Fruit fly (Drosophila melanogaster) whole organism, embryonic: ENCODE data around the gene CBP.

Source experiments
- B-H2 ChIP-seq: fragments of 200-800 bp; sonication (Bioruptor generic); optimal IDR thresholded peaks from 2 replicates; lab custom pipeline; 2018; ENCODE audit warnings: missing biosample characterization, mild to moderate bottlenecking, missing genetic modification characterization
- CG10979 ChIP-seq: fragments of 200-800 bp; sonication (Bioruptor generic); optimal IDR thresholded peaks from 2 replicates; lab custom pipeline; 2018; ENCODE audit warnings: missing biosample characterization, mild to moderate bottlenecking, missing genetic modification characterization, moderate library complexity
- CG11085 ChIP-seq: fragments of 200-800 bp; sonication (Bioruptor generic); IDR thresholded peaks from 2 replicates; pipeline ENCODE4 v1.3.6; 2022; ENCODE audit warnings: missing biosample characterization, missing genetic modification characterization
- CG12104 ChIP-seq: fragments of 200-800 bp; sonication (Bioruptor generic); optimal IDR thresholded peaks from 3 replicates; lab custom pipeline; 2016; ENCODE audit warnings: missing biosample characterization, missing genetic modification characterization
- CG12744 ChIP-seq: fragments of 200-800 bp; sonication (Bioruptor generic); optimal IDR thresholded peaks from 2 replicates; lab custom pipeline; 2016; ENCODE audit warnings: missing biosample characterization, missing genetic modification characterization
- CG13424 ChIP-seq: fragments of 200-800 bp; sonication (Bioruptor generic); optimal IDR thresholded peaks from 2 replicates; lab custom pipeline; 2019; ENCODE audit warnings: missing biosample characterization, mild to moderate bottlenecking, missing genetic modification characterization, moderate library complexity
- CG13894 ChIP-seq: fragments of 200-800 bp; sonication (Bioruptor generic); optimal IDR thresholded peaks from 3 replicates; lab custom pipeline; 2018; ENCODE audit warnings: missing biosample characterization, mild to moderate bottlenecking, missing genetic modification characterization, moderate library complexity
- CG14710 ChIP-seq: fragments of 200-800 bp; sonication (Bioruptor generic); optimal IDR thresholded peaks from 3 replicates; lab custom pipeline; 2019; ENCODE audit warnings: missing biosample characterization, mild to moderate bottlenecking, missing genetic modification characterization, moderate library complexity
- CG1602 ChIP-seq: fragments of 200-800 bp; sonication (Bioruptor generic); optimal IDR thresholded peaks from 3 replicates; lab custom pipeline; 2016; ENCODE audit warnings: missing biosample characterization, missing genetic modification characterization
- CG16815 ChIP-seq: fragments of 200-800 bp; sonication (Bioruptor generic); optimal IDR thresholded peaks from 3 replicates; lab custom pipeline; 2017; ENCODE audit warnings: missing biosample characterization, mild to moderate bottlenecking, missing genetic modification characterization
- CG18262 ChIP-seq: fragments of 200-800 bp; optimal IDR thresholded peaks from 3 replicates; lab custom pipeline; 2019; ENCODE audit warnings: missing biosample characterization, mild to moderate bottlenecking, missing genetic modification characterization, moderate library complexity
- CG2116 ChIP-seq: fragments of 200-800 bp; sonication (Bioruptor generic); optimal IDR thresholded peaks from 3 replicates; lab custom pipeline; 2018; ENCODE audit warnings: missing biosample characterization, mild to moderate bottlenecking, missing genetic modification characterization
- CG2129 ChIP-seq: fragments of 200-800 bp; sonication (Bioruptor generic); IDR thresholded peaks from 2 replicates; pipeline ENCODE4 v1.3.6; 2022; ENCODE audit warnings: missing biosample characterization, missing genetic modification characterization; ENCODE audit not compliant: partially characterized antibody
- CG3163 ChIP-seq: fragments of 200-800 bp; sonication (Bioruptor generic); optimal IDR thresholded peaks from 3 replicates; lab custom pipeline; 2016; ENCODE audit warnings: missing biosample characterization, missing genetic modification characterization
- CG4730 ChIP-seq: fragments of 200-800 bp; sonication (Bioruptor generic); IDR thresholded peaks from 2 replicates; pipeline ENCODE4 v1.3.6; 2022; ENCODE audit warnings: missing biosample characterization, missing genetic modification characterization
- CG6791 ChIP-seq: fragments of 200-800 bp; sonication (Bioruptor generic); IDR thresholded peaks from 3 replicates; pipeline ENCODE4 v1.3.6; 2022; ENCODE audit warnings: missing biosample characterization, missing genetic modification characterization; ENCODE audit not compliant: partially characterized antibody
- CG7271 ChIP-seq: fragments of 200-800 bp; sonication (Bioruptor generic); optimal IDR thresholded peaks from 2 replicates; lab custom pipeline; 2018; ENCODE audit warnings: missing biosample characterization, mild to moderate bottlenecking, missing genetic modification characterization, moderate library complexity
- CG9215 ChIP-seq: fragments of 200-800 bp; sonication (Bioruptor generic); IDR thresholded peaks from 2 replicates; pipeline ENCODE4 v1.3.6; 2022; ENCODE audit warnings: missing biosample characterization, missing genetic modification characterization
- Dek ChIP-seq: fragments of 200-800 bp; sonication (Bioruptor generic); optimal IDR thresholded peaks from 3 replicates; lab custom pipeline; 2019; ENCODE audit warnings: missing biosample characterization, mild to moderate bottlenecking, missing genetic modification characterization, moderate library complexity
- HLH4C ChIP-seq: fragments of 200-800 bp; sonication (Bioruptor generic); IDR thresholded peaks from 3 replicates; pipeline ENCODE4 v1.3.6; 2022; ENCODE audit warnings: missing biosample characterization, missing genetic modification characterization; ENCODE audit not compliant: partially characterized antibody
- Hand ChIP-seq: fragments of 200-800 bp; sonication (Bioruptor generic); optimal IDR thresholded peaks from 2 replicates; lab custom pipeline; 2017; ENCODE audit warnings: mild to moderate bottlenecking, missing biosample characterization, missing genetic modification reagents, missing genetic modification characterization
- Mad ChIP-seq: fragments of 200-800 bp; sonication (Bioruptor generic); optimal IDR thresholded peaks from 2 replicates; lab custom pipeline; 2016; ENCODE audit warnings: missing biosample characterization, missing genetic modification characterization
- Med ChIP-seq: fragments of 200-800 bp; sonication (Bioruptor generic); peaks from one replicate; lab custom pipeline; 2016; ENCODE audit warnings: missing biosample characterization, missing genetic modification characterization, mild to moderate bottlenecking, inconsistent platforms, moderate library complexity
- Mrtf ChIP-seq: fragments of 200-800 bp; sonication (Bioruptor generic); IDR thresholded peaks from 3 replicates; pipeline ENCODE4 v1.3.6; 2022; ENCODE audit warnings: missing biosample characterization, missing genetic modification characterization
- Myb ChIP-seq: fragments of 200-800 bp; sonication (Bioruptor generic); optimal IDR thresholded peaks from 2 replicates; lab custom pipeline; 2016; ENCODE audit warnings: missing biosample characterization, missing genetic modification characterization
- NC2β ChIP-seq: fragments of 200-800 bp; sonication (Bioruptor generic); optimal IDR thresholded peaks from 2 replicates; lab custom pipeline; 2016; ENCODE audit warnings: missing biosample characterization, missing genetic modification characterization
- PHDP ChIP-seq: fragments of 200-800 bp; sonication (Bioruptor generic); optimal IDR thresholded peaks from 3 replicates; lab custom pipeline; 2018; ENCODE audit warnings: missing biosample characterization, mild to moderate bottlenecking, missing genetic modification characterization, moderate library complexity
- Rx ChIP-seq: fragments of 200-800 bp; sonication (Bioruptor generic); IDR thresholded peaks from 2 replicates; pipeline ENCODE4 v1.3.6; 2022; ENCODE audit warnings: missing biosample characterization, missing genetic modification characterization
- aop ChIP-seq: fragments of 200-800 bp; sonication (Bioruptor generic); IDR thresholded peaks from 2 replicates; pipeline ENCODE4 v1.3.6; 2022; ENCODE audit warnings: missing biosample characterization, missing genetic modification characterization
- ase ChIP-seq: fragments of 200-800 bp; sonication (Bioruptor generic); IDR thresholded peaks from 3 replicates; pipeline ENCODE4 v1.3.6; 2022; ENCODE audit warnings: missing biosample characterization, missing genetic modification characterization
- caup ChIP-seq: fragments of 200-800 bp; sonication (Bioruptor generic); optimal IDR thresholded peaks from 3 replicates; lab custom pipeline; 2017; ENCODE audit warnings: missing biosample characterization, mild to moderate bottlenecking, missing genetic modification characterization, moderate library complexity; ENCODE audit not compliant: severe bottlenecking
- cg ChIP-seq: fragments of 200-800 bp; sonication (Bioruptor generic); optimal IDR thresholded peaks from 3 replicates; lab custom pipeline; 2019; ENCODE audit warnings: missing biosample characterization, mild to moderate bottlenecking, missing genetic modification characterization, moderate library complexity
- danr ChIP-seq: fragments of 200-800 bp; sonication (Bioruptor generic); IDR thresholded peaks from 2 replicates; pipeline ENCODE4 v1.3.6; 2022; ENCODE audit warnings: missing biosample characterization, missing genetic modification characterization
- dmrt99B ChIP-seq: fragments of 200-800 bp; sonication (Bioruptor generic); optimal IDR thresholded peaks from 2 replicates; lab custom pipeline; 2018; ENCODE audit warnings: missing biosample characterization, mild to moderate bottlenecking, missing genetic modification characterization, moderate library complexity
- gce ChIP-seq: fragments of 200-800 bp; sonication (Bioruptor generic); IDR thresholded peaks from 3 replicates; pipeline ENCODE4 v1.3.6; 2022; ENCODE audit warnings: missing biosample characterization, missing genetic modification characterization
- gfzf ChIP-seq: fragments of 200-800 bp; sonication (Bioruptor generic); optimal IDR thresholded peaks from 2 replicates; lab custom pipeline; 2016; ENCODE audit warnings: missing biosample characterization, mild to moderate bottlenecking, missing genetic modification characterization, moderate library complexity
- gt ChIP-seq: fragments of 200-800 bp; sonication (Bioruptor generic); IDR thresholded peaks from 2 replicates; pipeline ENCODE4 v1.3.6; 2022; ENCODE audit warnings: missing biosample characterization, missing genetic modification characterization
- kay ChIP-seq: fragments of 200-800 bp; sonication (Bioruptor generic); optimal IDR thresholded peaks from 2 replicates; lab custom pipeline; 2016; ENCODE audit warnings: missing biosample characterization, missing genetic modification characterization
- nerfin-1 ChIP-seq: fragments of 200-800 bp; sonication (Bioruptor generic); optimal IDR thresholded peaks from 3 replicates; lab custom pipeline; 2019; ENCODE audit warnings: missing biosample characterization, mild to moderate bottlenecking, missing genetic modification characterization, moderate library complexity
- pb ChIP-seq: fragments of 200-800 bp; sonication (Bioruptor generic); optimal IDR thresholded peaks from 3 replicates; lab custom pipeline; 2016; ENCODE audit warnings: missing biosample characterization, missing genetic modification characterization
- psq ChIP-seq: fragments of 200-800 bp; sonication (Bioruptor generic); optimal IDR thresholded peaks from 2 replicates; lab custom pipeline; 2017; ENCODE audit warnings: missing biosample characterization, missing genetic modification characterization
- run ChIP-seq: fragments of 200-800 bp; sonication (Bioruptor generic); optimal IDR thresholded peaks from 3 replicates; lab custom pipeline; 2018; ENCODE audit warnings: missing biosample characterization, mild to moderate bottlenecking, missing genetic modification characterization
- slp2 ChIP-seq: fragments of 200-800 bp; sonication (Bioruptor generic); optimal IDR thresholded peaks from 2 replicates; lab custom pipeline; 2016; ENCODE audit warnings: missing biosample characterization, missing genetic modification characterization
- stc ChIP-seq: fragments of 200-800 bp; sonication (Bioruptor generic); IDR thresholded peaks from 2 replicates; pipeline ENCODE4 v1.3.6; 2022; ENCODE audit warnings: missing biosample characterization, missing genetic modification characterization
- tna ChIP-seq: fragments of 200-800 bp; sonication (Bioruptor generic); IDR thresholded peaks from 2 replicates; pipeline ENCODE4 v1.3.6; 2022; ENCODE audit warnings: missing biosample characterization, missing genetic modification characterization; ENCODE audit not compliant: partially characterized antibody
- toy ChIP-seq: fragments of 200-800 bp; sonication (Bioruptor generic); IDR thresholded peaks from 2 replicates; pipeline ENCODE4 v1.3.6; 2022; ENCODE audit warnings: missing biosample characterization, missing genetic modification characterization
- vvl ChIP-seq: fragments of 200-800 bp; sonication (Bioruptor generic); IDR thresholded peaks from 2 replicates; pipeline ENCODE4 v1.3.6; 2022; ENCODE audit warnings: missing biosample characterization, missing genetic modification characterization
- wdn ChIP-seq: fragments of 200-800 bp; sonication (Bioruptor generic); IDR thresholded peaks from 2 replicates; pipeline ENCODE4 v1.3.6; 2022; ENCODE audit warnings: missing biosample characterization, missing genetic modification characterization
- wor ChIP-seq: fragments of 200-800 bp; sonication (Bioruptor generic); IDR thresholded peaks from 2 replicates; pipeline ENCODE4 v1.3.6; 2022; ENCODE audit warnings: missing biosample characterization, missing genetic modification characterization

Gene CBP

dm6 chrX:7293874-7294559 is 43.1 kb upstream of the CBP start (continued):
- peak; percentile 71; the same call in 2 of the 3 replicates for TF ChIP-seq gce (GFP tag; lab: Robert Waterston, UW)
- peak; percentile 40; the same call in 1 of the 2 replicates for TF ChIP-seq danr (GFP tag; lab: Robert Waterston, UW)
- TF ChIP-seq Mrtf (GFP tag; lab: Robert Waterston, UW) = peak; percentile 72; the same call in 2 of the 3 replicates
- TF ChIP-seq Mad (GFP tag; lab: Kevin White, UChicago) = peak; percentile 57
- TF ChIP-seq CG3163 (GFP tag; lab: Kevin White, UChicago) = no peak
- peak; percentile 92 for TF ChIP-seq run (tag; lab: Kevin White, UChicago)
- no peak for TF ChIP-seq CG12744 (GFP tag; lab: Kevin White, UChicago)
- TF ChIP-seq gfzf (GFP tag; lab: Kevin White, UChicago) = no peak
- peak; percentile 95 for TF ChIP-seq CG14710 (tag; lab: Kevin White, UChicago)
- TF ChIP-seq wor (GFP tag; lab: Robert Waterston, UW) = peak; percentile 88
- TF ChIP-seq CG2116 (GFP tag; lab: Kevin White, UChicago) = peak; percentile 57
- peak; percentile 80 for TF ChIP-seq CG12104
- TF ChIP-seq CG13424 (tag; lab: Kevin White, UChicago) = peak; percentile 95
- TF ChIP-seq psq = peak; percentile 51
- no peak for TF ChIP-seq CG13894
- TF ChIP-seq Rx (GFP tag; lab: Robert Waterston, UW) = peak; percentile 65
- TF ChIP-seq aop (GFP tag; lab: Robert Waterston, UW) = peak; percentile 53; the same call in 1 of the 2 replicates
- peak; percentile 84 for TF ChIP-seq CG16815 (GFP tag; lab: Kevin White, UChicago)
- peak; percentile 40; the same call in 1 of the 3 replicates for TF ChIP-seq ase (GFP tag; lab: Robert Waterston, UW)
- TF ChIP-seq CG4730 (GFP tag; lab: Robert Waterston, UW) = peak; percentile 52
- peak; percentile 66 for TF ChIP-seq Med (GFP tag; lab: Kevin White, UChicago)
- peak; percentile 32 for TF ChIP-seq B-H2 (GFP tag; lab: Kevin White, UChicago)
- TF ChIP-seq toy (GFP tag; lab: Robert Waterston, UW) = no peak
- peak; percentile 77 for TF ChIP-seq caup (GFP tag; lab: Kevin White, UChicago)
- TF ChIP-seq NC2β (GFP tag; lab: Kevin White, UChicago) = no peak
- peak; percentile 95 for TF ChIP-seq nerfin-1 (tag; lab: Kevin White, UChicago)
- TF ChIP-seq CG1602 = peak; percentile 82
- TF ChIP-seq dmrt99B (tag; lab: Kevin White, UChicago) = peak; percentile 95
- TF ChIP-seq gt (GFP tag; lab: Robert Waterston, UW) = peak; percentile 69
- TF ChIP-seq vvl (GFP tag; lab: Robert Waterston, UW) = peak; percentile 89
- peak; percentile 93 for TF ChIP-seq PHDP (tag; lab: Kevin White, UChicago)
- TF ChIP-seq pb = no peak
- no peak for TF ChIP-seq HLH4C
- TF ChIP-seq CG2129 (GFP tag; lab: Robert Waterston, UW) = no peak
- TF ChIP-seq stc (GFP tag; lab: Robert Waterston, UW) = peak; percentile 87
- peak; percentile 63 for TF ChIP-seq Hand (GFP tag; lab: Kevin White, UChicago)
- no peak for TF ChIP-seq Myb (GFP tag; lab: Kevin White, UChicago)
- no peak for TF ChIP-seq tna (GFP tag; lab: Robert Waterston, UW)
- peak; percentile 98 for TF ChIP-seq CG18262 (tag; lab: Kevin White, UChicago)
- 0 out of 2 replicates have a peak, but pooled peaks have one; percentile 8 for TF ChIP-seq CG9215 (GFP tag; lab: Robert Waterston, UW)
- TF ChIP-seq CG6791 = no peak
- no peak for TF ChIP-seq wdn (GFP tag; lab: Robert Waterston, UW)
- no peak for TF ChIP-seq slp2
- peak; percentile 71 for TF ChIP-seq cg (GFP tag; lab: Kevin White, UChicago)
- TF ChIP-seq Dek (tag; lab: Kevin White, UChicago) = peak; percentile 85
- peak; percentile 97 for TF ChIP-seq CG10979 (tag; lab: Kevin White, UChicago)
- no peak; the same call in 1 of the 2 replicates for TF ChIP-seq CG11085 (GFP tag; lab: Robert Waterston, UW)
- TF ChIP-seq CG7271 = peak; percentile 86
- peak; percentile 30 for TF ChIP-seq kay (GFP tag; lab: Kevin White, UChicago)
